Worm (Caenorhabditis elegans) whole organism, L1 larva: ENCODE data around the gene rml-3.

ENCODE experiments used
- Y116A8C.19 ChIP-seq: sonication (generic microtip); optimal IDR thresholded peaks from 2 replicates; lab custom pipeline; 2016; ENCODE audit warnings: missing compliant biosample characterization, missing genetic modification characterization, borderline replicate concordance
- aly-2 ChIP-seq: fragments of 150-350 bp; optimal IDR thresholded peaks from 2 replicates; lab custom pipeline; 2014; ENCODE audit warnings: missing biosample characterization, missing genetic modification characterization
- ama-1 ChIP-seq: fragments of 150-350 bp; optimal IDR thresholded peaks from 2 replicates; lab custom pipeline; 2014
- blmp-1 ChIP-seq: fragments of 150-350 bp; optimal IDR thresholded peaks from 2 replicates; lab custom pipeline; 2014; ENCODE audit warnings: missing biosample characterization, missing genetic modification characterization
- ceh-63 ChIP-seq: fragments of 200-800 bp; sonication (Bioruptor generic); optimal IDR thresholded peaks from 2 replicates; lab custom pipeline; 2018; ENCODE audit warnings: mild to moderate bottlenecking, missing genetic modification characterization, missing compliant biosample characterization
- ceh-82 ChIP-seq, 3 experiments: fragments of 150-350 bp in 1 of 3; sonication (generic microtip) in 2 of 3; optimal IDR thresholded peaks; 2 replicates each; lab custom pipeline; 2014 to 2017; ENCODE audit warnings: missing biosample characterization in 3 of 3, missing genetic modification characterization in 3 of 3
- ceh-88 ChIP-seq: fragments of 200-800 bp; sonication (Bioruptor generic); IDR thresholded peaks from 2 replicates; pipeline ENCODE4 v1.3.6; 2022; ENCODE audit warnings: missing genetic modification characterization, missing compliant biosample characterization
- ces-1 ChIP-seq: fragments of 150-350 bp; optimal IDR thresholded peaks from 2 replicates; lab custom pipeline; 2014; ENCODE audit warnings: missing biosample characterization, missing genetic modification reagents, missing genetic modification characterization
- dsc-1 ChIP-seq: sonication (generic microtip); optimal IDR thresholded peaks from 2 replicates; lab custom pipeline; 2016; ENCODE audit warnings: mild to moderate bottlenecking, missing genetic modification characterization, missing compliant biosample characterization
- efl-1 ChIP-seq, 4 experiments: fragments of 150-350 bp; optimal IDR thresholded peaks in 3 of 4; peaks in 1 of 4; 1 replicate in 1 of 4; 2 replicates in 3 of 4; lab custom pipeline; 2014; ENCODE audit warnings: missing biosample characterization in 2 of 4, missing genetic modification characterization in 2 of 4, missing genetic modification reagents in 2 of 4
- efl-3 ChIP-seq: fragments of 200-800 bp; sonication (Bioruptor generic); optimal IDR thresholded peaks from 2 replicates; lab custom pipeline; 2018; ENCODE audit warnings: mild to moderate bottlenecking, missing genetic modification characterization, missing compliant biosample characterization
- egl-13 ChIP-seq: sonication (generic microtip); optimal IDR thresholded peaks from 2 replicates; lab custom pipeline; 2016; ENCODE audit warnings: missing genotype, missing genetic modification reagents, missing genetic modification characterization, missing compliant biosample characterization
- elt-2 ChIP-seq: sonication (generic microtip); optimal IDR thresholded peaks from 2 replicates; lab custom pipeline; 2016; ENCODE audit warnings: missing genetic modification characterization, mild to moderate bottlenecking, inconsistent platforms, missing compliant biosample characterization, missing genetic modification reagents
- elt-3 ChIP-seq, 6 experiments: fragments of 150-350 bp in 1 of 6; sonication (generic microtip); optimal IDR thresholded peaks; 2 replicates each; lab custom pipeline; 2017 to 2018; ENCODE audit warnings: missing biosample characterization in 6 of 6, missing genetic modification characterization in 6 of 6, inconsistent platforms in 1 of 6
- fkh-10 ChIP-seq: sonication (generic microtip); optimal IDR thresholded peaks from 2 replicates; lab custom pipeline; 2017; ENCODE audit warnings: missing biosample characterization, missing genetic modification reagents, missing genetic modification characterization
- grh-1 ChIP-seq: fragments of 200-800 bp; sonication (Bioruptor generic); IDR thresholded peaks from 2 replicates; pipeline ENCODE4 v1.3.6; 2022; ENCODE audit warnings: missing genetic modification reagents, missing genetic modification characterization, missing compliant biosample characterization
- hlh-4 ChIP-seq: sonication (generic microtip); optimal IDR thresholded peaks from 2 replicates; lab custom pipeline; 2016; ENCODE audit warnings: mild to moderate bottlenecking, missing genetic modification characterization, missing compliant biosample characterization
- hpl-2 ChIP-seq: fragments of 150-350 bp; optimal IDR thresholded peaks from 2 replicates; lab custom pipeline; 2014; ENCODE audit warnings: missing biosample characterization, missing genetic modification reagents, missing genetic modification characterization
- irx-1 ChIP-seq: sonication (generic microtip); optimal IDR thresholded peaks from 2 replicates; lab custom pipeline; 2016; ENCODE audit warnings: missing genetic modification characterization, missing compliant biosample characterization
- lin-14 ChIP-seq: fragments of 200-800 bp; sonication (Bioruptor generic); optimal IDR thresholded peaks from 2 replicates; lab custom pipeline; 2018; ENCODE audit warnings: mild to moderate bottlenecking, missing genetic modification characterization, moderate library complexity, missing compliant biosample characterization
- lin-15B ChIP-seq: fragments of 150-350 bp; sonication (generic microtip); optimal IDR thresholded peaks from 3 replicates; lab custom pipeline; 2014; ENCODE audit warnings: missing biosample characterization, missing genetic modification characterization
- lin-35 ChIP-seq, 2 experiments: fragments of 150-350 bp; optimal IDR thresholded peaks; 2 replicates each; lab custom pipeline; 2014; ENCODE audit warnings: missing biosample characterization in 2 of 2, missing genetic modification characterization in 2 of 2, missing genetic modification reagents in 2 of 2
- lin-39 ChIP-seq: fragments of 150-350 bp; optimal IDR thresholded peaks from 2 replicates; lab custom pipeline; 2014; ENCODE audit warnings: missing biosample characterization, missing genetic modification reagents, missing genetic modification characterization
- lir-3 ChIP-seq: sonication (generic microtip); optimal IDR thresholded peaks from 2 replicates; lab custom pipeline; 2016; ENCODE audit warnings: mild to moderate bottlenecking, missing genetic modification characterization, moderate library complexity, missing compliant biosample characterization; ENCODE audit not compliant: poor library complexity
- mab-9 ChIP-seq: fragments of 200-800 bp; sonication (Bioruptor generic); IDR thresholded peaks from 2 replicates; pipeline ENCODE4 v1.3.6; 2022; ENCODE audit warnings: missing genetic modification reagents, missing genetic modification characterization, missing compliant biosample characterization
- mdl-1 ChIP-seq, 2 experiments: fragments of 150-350 bp; optimal IDR thresholded peaks; 2 replicates each; lab custom pipeline; 2014 to 2017; ENCODE audit warnings: missing biosample characterization in 2 of 2, missing genetic modification characterization in 2 of 2, inconsistent platforms in 1 of 2
- mep-1 ChIP-seq: fragments of 150-350 bp; optimal IDR thresholded peaks from 2 replicates; lab custom pipeline; 2014; ENCODE audit warnings: missing biosample characterization, missing genetic modification characterization
- nhr-12 ChIP-seq: sonication (generic microtip); optimal IDR thresholded peaks from 2 replicates; lab custom pipeline; 2017; ENCODE audit warnings: missing biosample characterization, missing genetic modification characterization
- nhr-237 ChIP-seq: fragments of 150-350 bp; optimal IDR thresholded peaks from 2 replicates; lab custom pipeline; 2014; ENCODE audit warnings: missing biosample characterization, missing genetic modification characterization
- nhr-28 ChIP-seq: fragments of 150-350 bp; optimal IDR thresholded peaks from 2 replicates; lab custom pipeline; 2014; ENCODE audit warnings: missing biosample characterization, missing genetic modification characterization
- nhr-47 ChIP-seq: sonication (generic microtip); optimal IDR thresholded peaks from 2 replicates; lab custom pipeline; 2016; ENCODE audit warnings: mild to moderate bottlenecking, missing genetic modification characterization, moderate library complexity, missing compliant biosample characterization
- nhr-77 ChIP-seq: fragments of 150-350 bp; optimal IDR thresholded peaks from 2 replicates; lab custom pipeline; 2014; ENCODE audit warnings: missing biosample characterization, missing genetic modification characterization
- nhr-85 ChIP-seq: sonication (generic microtip); peaks from one replicate; lab custom pipeline; 2016; ENCODE audit warnings: missing genetic modification characterization, inconsistent platforms, missing compliant biosample characterization
- pax-3 ChIP-seq: fragments of 200-800 bp; sonication (Bioruptor generic); optimal IDR thresholded peaks from 2 replicates; lab custom pipeline; 2018; ENCODE audit warnings: mild to moderate bottlenecking, missing genetic modification characterization, moderate library complexity, missing compliant biosample characterization
- pqm-1 ChIP-seq: sonication (generic microtip); optimal IDR thresholded peaks from 3 replicates; lab custom pipeline; 2017; ENCODE audit warnings: missing biosample characterization, missing genetic modification characterization
- rnt-1 ChIP-seq: sonication (generic microtip); optimal IDR thresholded peaks from 2 replicates; lab custom pipeline; 2016; ENCODE audit warnings: mild to moderate bottlenecking, missing genetic modification characterization, moderate library complexity, missing compliant biosample characterization
- sptf-1 ChIP-seq: fragments of 150-350 bp; optimal IDR thresholded peaks from 2 replicates; lab custom pipeline; 2014; ENCODE audit warnings: missing biosample characterization, missing genetic modification characterization
- swsn-7 ChIP-seq: sonication (generic microtip); optimal IDR thresholded peaks from 2 replicates; lab custom pipeline; 2016; ENCODE audit warnings: missing genetic modification characterization, missing compliant biosample characterization
- tlp-1 ChIP-seq: fragments of 150-350 bp; optimal IDR thresholded peaks from 2 replicates; lab custom pipeline; 2014; ENCODE audit warnings: missing biosample characterization, missing genetic modification characterization
- unc-62 ChIP-seq: fragments of 150-350 bp; optimal IDR thresholded peaks from 2 replicates; lab custom pipeline; 2014; ENCODE audit warnings: missing biosample characterization, missing genetic modification reagents, missing genetic modification characterization
- unc-98 ChIP-seq: fragments of 200-800 bp; sonication (Bioruptor generic); IDR thresholded peaks from 2 replicates; pipeline ENCODE4 v1.3.6; 2022; ENCODE audit warnings: missing genetic modification characterization, missing compliant biosample characterization
- zag-1 ChIP-seq: fragments of 150-350 bp; optimal IDR thresholded peaks from 2 replicates; lab custom pipeline; 2014; ENCODE audit warnings: missing biosample characterization, missing genetic modification characterization
- zip-4 ChIP-seq: fragments of 200-800 bp; sonication (Bioruptor generic); optimal IDR thresholded peaks from 2 replicates; lab custom pipeline; 2018; ENCODE audit warnings: mild to moderate bottlenecking, missing genetic modification characterization, moderate library complexity, missing compliant biosample characterization
- ztf-11 ChIP-seq, 2 experiments: sonication (generic microtip); optimal IDR thresholded peaks; 2 replicates each; lab custom pipeline; 2016 to 2017; ENCODE audit warnings: missing genetic modification characterization in 2 of 2, missing biosample characterization in 1 of 2, missing compliant biosample characterization in 1 of 2

Gene rml-3

ce11 chrX:6251947-6252617 lies 13.2 kb upstream of the rml-3 start (continued):
- TF ChIP-seq mab-9 (peak; percentile 29; the same call in 1 of the 2 replicates), Y116A8C.19 (tag; lab: Kevin White, UChicago) (no peak), aly-2 (tag; lab: Kevin White, UChicago) (peak; percentile 26), ztf-11 (tag; optimal IDR thresholded peaks at IDR 0.05; lab: Kevin White, UChicago) (peak in 1 of 2 experiments; percentile 43), lin-35 (GFP tag; optimal IDR thresholded peaks at IDR 0.05; lab: Kevin White, UChicago) (peak; percentile 12 to 61), tlp-1 (tag; lab: Kevin White, UChicago) (no peak), elt-2 (tag; lab: Kevin White, UChicago) (peak; percentile 64), pax-3 (tag; lab: Kevin White, UChicago) (no peak), irx-1 (tag; lab: Kevin White, UChicago) (peak; percentile 65)

- TF ChIP-seq rnt-1 (tag; lab: Kevin White, UChicago) (peak; percentile 3), nhr-85 (tag; lab: Kevin White, UChicago) (peak; percentile 20), dsc-1 (peak; percentile 26), unc-62 (GFP tag; lab: Kevin White, UChicago) (no peak), ama-1 (lab: Kevin White, UChicago) (no peak), nhr-47 (tag; lab: Kevin White, UChicago) (peak; percentile 3)
- TF ChIP-seq, all 84 proteins: peak for 4
These were observed 12.5 kb upstream of the rml-3 start for ce11 chrX:6251321-6251720.

ce11 chrX:6250866-6251265 lies 12.0 kb upstream of the rml-3 start:
- TF ChIP-seq Y116A8C.19 (tag; lab: Kevin White, UChicago) (no peak), pqm-1 (tag; lab: Kevin White, UChicago) (no peak), zip-4 (no peak), ceh-88 (no peak), nhr-28 (tag; lab: Kevin White, UChicago) (no peak), fkh-10 (GFP tag; lab: Kevin White, UChicago) (peak; percentile 91), unc-98 (GFP tag; lab: Robert Waterston, UW) (no peak), ceh-82 (tag; optimal IDR thresholded peaks at IDR 0.05; lab: Kevin White, UChicago) (no peak), efl-1 (optimal IDR thresholded peaks at IDR 0.05; lab: Kevin White, UChicago) (no peak), efl-1 (GFP tag; optimal IDR thresholded peaks at IDR 0.05 in 1 of 2; lab: Kevin White, UChicago) (peak in 1 of 2 experiments; percentile 92), nhr-77 (tag; lab: Kevin White, UChicago) (no peak), blmp-1 (tag; lab: Kevin White, UChicago) (no peak), ces-1 (GFP tag; lab: Kevin White, UChicago) (peak; percentile 72), nhr-12 (tag; lab: Kevin White, UChicago) (no peak), lin-14 (GFP tag; lab: Kevin White, UChicago) (peak; percentile 88), elt-2 (tag; lab: Kevin White, UChicago) (no peak)

ce11 chrX:6250272-6250752 lies 11.4 kb upstream of the rml-3 start:
- TF ChIP-seq lin-15B (tag; lab: Kevin White, UChicago) (no peak), mab-9 (no peak), lir-3 (tag; lab: Kevin White, UChicago) (no peak), egl-13 (no peak), grh-1 (no peak), swsn-7 (peak; percentile 56), elt-3 (tag; optimal IDR thresholded peaks at IDR 0.05; lab: Kevin White, UChicago) (peak in 4 of 6 experiments; percentile 62 to 92 (median 76)), rnt-1 (tag; lab: Kevin White, UChicago) (peak; percentile 82), tlp-1 (tag; lab: Kevin White, UChicago) (no peak), unc-62 (GFP tag; lab: Kevin White, UChicago) (no peak), lin-35 (GFP tag; optimal IDR thresholded peaks at IDR 0.05; lab: Kevin White, UChicago) (peak in 1 of 2 experiments; percentile 64), nhr-28 (tag; lab: Kevin White, UChicago) (no peak), efl-3 (GFP tag; lab: Kevin White, UChicago) (no peak), nhr-77 (tag; lab: Kevin White, UChicago) (peak; percentile 83), nhr-85 (tag; lab: Kevin White, UChicago) (peak; percentile 97), lin-39 (tag; lab: Kevin White, UChicago) (no peak), ceh-63 (GFP tag; lab: Kevin White, UChicago) (no peak), sptf-1 (tag; lab: Kevin White, UChicago) (no peak), mdl-1 (tag; optimal IDR thresholded peaks at IDR 0.05; lab: Kevin White, UChicago) (peak in 1 of 2 experiments; percentile 60), mep-1 (tag; lab: Kevin White, UChicago) (peak; percentile 84), hlh-4 (tag; lab: Kevin White, UChicago) (no peak), zag-1 (tag; lab: Kevin White, UChicago) (no peak), nhr-237 (tag; lab: Kevin White, UChicago) (peak; percentile 15), hpl-2 (GFP tag; lab: Kevin White, UChicago) (no peak)
